Fruit fly (Drosophila melanogaster) whole organism, embryonic: Measurements from ENCODE around the gene CG7551.

Experiments
- CG10147 ChIP-seq: fragments of 200-800 bp; sonication (Bioruptor generic); optimal IDR thresholded peaks from 2 replicates; lab custom pipeline; 2019; ENCODE audit warnings: missing biosample characterization, mild to moderate bottlenecking, missing genetic modification characterization, moderate library complexity
- CG10209 ChIP-seq: fragments of 200-800 bp; sonication (Bioruptor generic); optimal IDR thresholded peaks from 3 replicates; lab custom pipeline; 2017; ENCODE audit warnings: missing biosample characterization, mild to moderate bottlenecking, missing genetic modification characterization, missing genetic modification reagents
- CG1024 ChIP-seq: fragments of 200-800 bp; sonication (Bioruptor generic); IDR thresholded peaks from 2 replicates; pipeline ENCODE4 v1.3.6; 2022; ENCODE audit warnings: missing biosample characterization, missing genetic modification characterization
- CG10267 ChIP-seq: fragments of 200-800 bp; sonication (Bioruptor generic); optimal IDR thresholded peaks from 2 replicates; lab custom pipeline; 2018; ENCODE audit warnings: missing biosample characterization, mild to moderate bottlenecking, missing genetic modification characterization, moderate library complexity
- CG10462 ChIP-seq: fragments of 200-800 bp; sonication (Bioruptor generic); optimal IDR thresholded peaks from 2 replicates; lab custom pipeline; 2016; ENCODE audit warnings: missing biosample characterization, missing genetic modification characterization
- CG11093 ChIP-seq: fragments of 200-800 bp; sonication (Bioruptor generic); IDR thresholded peaks from 3 replicates; pipeline ENCODE4 v1.3.6; 2022; ENCODE audit warnings: missing biosample characterization, missing genetic modification characterization
- CG12659 ChIP-seq: fragments of 200-800 bp; sonication (Bioruptor generic); optimal IDR thresholded peaks from 3 replicates; lab custom pipeline; 2017; ENCODE audit warnings: mild to moderate bottlenecking, missing biosample characterization, missing genetic modification reagents, missing genetic modification characterization
- CG13123 ChIP-seq: fragments of 200-800 bp; sonication (Bioruptor generic); optimal IDR thresholded peaks from 2 replicates; lab custom pipeline; 2016; ENCODE audit warnings: missing biosample characterization, missing genetic modification characterization
- CG14014 ChIP-seq: fragments of 200-800 bp; sonication (Bioruptor generic); IDR thresholded peaks from 2 replicates; pipeline ENCODE4 v1.3.6; 2022; ENCODE audit warnings: missing biosample characterization, missing genetic modification characterization
- CG14667 ChIP-seq: fragments of 200-800 bp; sonication (Bioruptor generic); IDR thresholded peaks from 2 replicates; pipeline ENCODE4 v1.3.6; 2022; ENCODE audit warnings: missing biosample characterization, missing genetic modification characterization
- CG1602 ChIP-seq: fragments of 200-800 bp; sonication (Bioruptor generic); optimal IDR thresholded peaks from 3 replicates; lab custom pipeline; 2016; ENCODE audit warnings: missing biosample characterization, missing genetic modification characterization
- CG17328 ChIP-seq: fragments of 200-800 bp; sonication (Bioruptor generic); IDR thresholded peaks from 2 replicates; pipeline ENCODE4 v1.3.6; 2022; ENCODE audit warnings: missing biosample characterization, missing genetic modification characterization
- CG18262 ChIP-seq: fragments of 200-800 bp; optimal IDR thresholded peaks from 3 replicates; lab custom pipeline; 2019; ENCODE audit warnings: missing biosample characterization, mild to moderate bottlenecking, missing genetic modification characterization, moderate library complexity
- CG32532 ChIP-seq: fragments of 200-800 bp; sonication (Bioruptor generic); IDR thresholded peaks from 2 replicates; pipeline ENCODE4 v1.3.6; 2022; ENCODE audit warnings: missing biosample characterization, missing genetic modification characterization
- CG33557 ChIP-seq: fragments of 200-800 bp; sonication (Bioruptor generic); optimal IDR thresholded peaks from 2 replicates; lab custom pipeline; 2019; ENCODE audit warnings: missing biosample characterization, mild to moderate bottlenecking, missing genetic modification characterization, moderate library complexity
- CG3847 ChIP-seq: fragments of 200-800 bp; sonication (Bioruptor generic); IDR thresholded peaks from 2 replicates; pipeline ENCODE4 v1.3.6; 2022; ENCODE audit warnings: missing biosample characterization, missing genetic modification characterization
- CG6254 ChIP-seq: fragments of 200-800 bp; sonication (Bioruptor generic); optimal IDR thresholded peaks from 3 replicates; lab custom pipeline; 2017; ENCODE audit warnings: mild to moderate bottlenecking, missing biosample characterization, missing genetic modification reagents, missing genetic modification characterization
- CG7745 ChIP-seq: fragments of 200-800 bp; sonication (Bioruptor generic); optimal IDR thresholded peaks from 2 replicates; lab custom pipeline; 2018; ENCODE audit warnings: missing biosample characterization, mild to moderate bottlenecking, missing genetic modification characterization, moderate library complexity
- Dip2 ChIP-seq: fragments of 200-800 bp; sonication (Bioruptor generic); IDR thresholded peaks from 2 replicates; pipeline ENCODE4 v1.3.6; 2022; ENCODE audit warnings: missing biosample characterization, missing genetic modification characterization
- Jarid2 ChIP-seq: fragments of 200-800 bp; sonication (Bioruptor generic); optimal IDR thresholded peaks from 3 replicates; lab custom pipeline; 2017; ENCODE audit warnings: mild to moderate bottlenecking, missing biosample characterization, missing genetic modification reagents, missing genetic modification characterization
- Meics ChIP-seq: fragments of 200-800 bp; sonication (Bioruptor generic); optimal IDR thresholded peaks from 2 replicates; lab custom pipeline; 2017; ENCODE audit warnings: missing biosample characterization, mild to moderate bottlenecking, missing genetic modification characterization
- NC2α ChIP-seq: fragments of 200-800 bp; sonication (Bioruptor generic); optimal IDR thresholded peaks from 2 replicates; lab custom pipeline; 2016; ENCODE audit warnings: missing biosample characterization, missing genetic modification characterization
- NK7.1 ChIP-seq: fragments of 200-800 bp; sonication (Bioruptor generic); optimal IDR thresholded peaks from 3 replicates; lab custom pipeline; 2016; ENCODE audit warnings: missing biosample characterization, missing genetic modification characterization
- Nf-YB ChIP-seq: fragments of 200-800 bp; sonication (Bioruptor generic); optimal IDR thresholded peaks from 3 replicates; lab custom pipeline; 2019; ENCODE audit warnings: missing biosample characterization, mild to moderate bottlenecking, missing genetic modification characterization, moderate library complexity
- Poxn ChIP-seq: fragments of 200-800 bp; sonication (Bioruptor generic); IDR thresholded peaks from 2 replicates; pipeline ENCODE4 v1.3.6; 2022; ENCODE audit warnings: missing biosample characterization, missing genetic modification characterization
- Sox102F ChIP-seq: fragments of 200-800 bp; sonication (Bioruptor generic); optimal IDR thresholded peaks from 2 replicates; lab custom pipeline; 2018; ENCODE audit warnings: missing biosample characterization, mild to moderate bottlenecking, missing genetic modification characterization, moderate library complexity
- Vsx1 ChIP-seq: fragments of 200-800 bp; sonication (Bioruptor generic); optimal IDR thresholded peaks from 2 replicates; lab custom pipeline; 2017; ENCODE audit warnings: missing biosample characterization, mild to moderate bottlenecking, missing genetic modification characterization, missing genetic modification reagents
- ac ChIP-seq: fragments of 200-800 bp; sonication (Bioruptor generic); optimal IDR thresholded peaks from 3 replicates; lab custom pipeline; 2017; ENCODE audit warnings: missing biosample characterization, mild to moderate bottlenecking, missing genetic modification characterization
- ase ChIP-seq: fragments of 200-800 bp; sonication (Bioruptor generic); IDR thresholded peaks from 3 replicates; pipeline ENCODE4 v1.3.6; 2022; ENCODE audit warnings: missing biosample characterization, missing genetic modification characterization
- az2 ChIP-seq: fragments of 200-800 bp; sonication (Bioruptor generic); optimal IDR thresholded peaks from 3 replicates; lab custom pipeline; 2016; ENCODE audit warnings: missing biosample characterization, missing genetic modification characterization
- br ChIP-seq: fragments of >200 bp; optimal IDR thresholded peaks from 2 replicates; lab custom pipeline; 2017
- cad ChIP-seq: fragments of >200 bp; optimal IDR thresholded peaks from 2 replicates; lab custom pipeline; 2017; ENCODE audit warnings: missing biosample characterization, missing genetic modification characterization
- cg ChIP-seq: fragments of 200-800 bp; sonication (Bioruptor generic); optimal IDR thresholded peaks from 3 replicates; lab custom pipeline; 2019; ENCODE audit warnings: missing biosample characterization, mild to moderate bottlenecking, missing genetic modification characterization, moderate library complexity
- chm ChIP-seq: fragments of 200-800 bp; sonication (Bioruptor generic); IDR thresholded peaks from 2 replicates; pipeline ENCODE4 v1.3.6; 2022; ENCODE audit warnings: missing biosample characterization, missing genetic modification characterization
- chn ChIP-seq: fragments of 200-800 bp; sonication (Bioruptor generic); optimal IDR thresholded peaks from 2 replicates; lab custom pipeline; 2016; ENCODE audit warnings: missing biosample characterization, missing genetic modification characterization
- crp ChIP-seq, 2 experiments: fragments of 200-800 bp; sonication (Bioruptor generic); optimal IDR thresholded peaks; 2 replicates in 1 of 2; 3 replicates in 1 of 2; lab custom pipeline; 2017; ENCODE audit warnings: missing biosample characterization in 2 of 2, missing genetic modification characterization in 2 of 2, mild to moderate bottlenecking in 1 of 2, moderate library complexity in 1 of 2
- danr ChIP-seq: fragments of 200-800 bp; sonication (Bioruptor generic); IDR thresholded peaks from 2 replicates; pipeline ENCODE4 v1.3.6; 2022; ENCODE audit warnings: missing biosample characterization, missing genetic modification characterization
- dm ChIP-seq: fragments of 200-800 bp; sonication (Bioruptor generic); optimal IDR thresholded peaks from 3 replicates; lab custom pipeline; 2016; ENCODE audit warnings: missing biosample characterization, missing genetic modification characterization
- dmrt11E ChIP-seq: fragments of 200-800 bp; sonication (Bioruptor generic); optimal IDR thresholded peaks from 3 replicates; lab custom pipeline; 2018; ENCODE audit warnings: missing biosample characterization, mild to moderate bottlenecking, missing genetic modification characterization, moderate library complexity
- ewg ChIP-seq: fragments of 200-800 bp; sonication (Bioruptor generic); optimal IDR thresholded peaks from 3 replicates; lab custom pipeline; 2017; ENCODE audit warnings: mild to moderate bottlenecking, missing biosample characterization, missing genetic modification reagents, missing genetic modification characterization
- eyg ChIP-seq: fragments of 200-800 bp; sonication (Bioruptor generic); optimal IDR thresholded peaks from 3 replicates; lab custom pipeline; 2016; ENCODE audit warnings: missing biosample characterization, missing genetic modification characterization
- hkb ChIP-seq, 2 experiments: fragments of 200-800 bp in 1 of 2; fragments of >200 bp in 1 of 2; sonication (Bioruptor generic) in 1 of 2; IDR thresholded peaks in 1 of 2; optimal IDR thresholded peaks in 1 of 2; 2 replicates each; pipeline versions ENCODE4 v1.3.6 to Lab custom; 2017 to 2022; ENCODE audit warnings: missing biosample characterization in 1 of 2, missing genetic modification characterization in 1 of 2
- jing ChIP-seq: fragments of 200-800 bp; sonication (Bioruptor generic); optimal IDR thresholded peaks from 2 replicates; lab custom pipeline; 2018; ENCODE audit warnings: missing biosample characterization, mild to moderate bottlenecking, missing genetic modification characterization
- kay ChIP-seq: fragments of 200-800 bp; sonication (Bioruptor generic); optimal IDR thresholded peaks from 2 replicates; lab custom pipeline; 2016; ENCODE audit warnings: missing biosample characterization, missing genetic modification characterization
- rib ChIP-seq: fragments of 200-800 bp; sonication (Bioruptor generic); IDR thresholded peaks from 2 replicates; pipeline ENCODE4 v1.3.6; 2022; ENCODE audit warnings: missing biosample characterization, missing genetic modification characterization
- salm ChIP-seq: fragments of 200-800 bp; sonication (Bioruptor generic); optimal IDR thresholded peaks from 2 replicates; lab custom pipeline; 2018; ENCODE audit warnings: missing biosample characterization, mild to moderate bottlenecking, missing genetic modification characterization
- seq ChIP-seq: fragments of 200-800 bp; sonication (Bioruptor generic); IDR thresholded peaks from 2 replicates; pipeline ENCODE4 v1.3.6; 2022; ENCODE audit warnings: missing biosample characterization, missing genetic modification characterization
- sob ChIP-seq: fragments of 200-800 bp; sonication (Bioruptor generic); IDR thresholded peaks from 2 replicates; pipeline ENCODE4 v1.3.6; 2022; ENCODE audit warnings: missing biosample characterization, missing genetic modification characterization
- usp ChIP-seq: fragments of >200 bp; optimal IDR thresholded peaks from 2 replicates; lab custom pipeline; 2017; ENCODE audit warnings: missing biosample characterization, missing genetic modification characterization

Gene CG7551

dm6 chr3L:11415382-11415781, 42.9 kb upstream of the CG7551 start (continued):
- TF ChIP-seq chn (GFP tag; lab: Kevin White, UChicago), result peak; percentile 53
- peak in 1 of 2 experiments; percentile 15 for TF ChIP-seq crp (GFP tag; optimal IDR thresholded peaks at IDR 0.05; lab: Kevin White, UChicago)
- peak; percentile 46 for TF ChIP-seq Nf-YB (GFP tag; lab: Kevin White, UChicago)
- TF ChIP-seq jing (GFP tag; lab: Kevin White, UChicago), result peak; percentile 37
- TF ChIP-seq CG1024, result peak; percentile 51; the same call in 1 of the 2 replicates
- TF ChIP-seq CG6254, result peak; percentile 87
- 0 out of 2 replicates have a peak, but pooled peaks have one; percentile 43 for TF ChIP-seq danr (GFP tag; lab: Robert Waterston, UW)
- peak; percentile 49 for TF ChIP-seq CG7745 (tag; lab: Kevin White, UChicago)
- no peak for TF ChIP-seq cg (GFP tag; lab: Kevin White, UChicago)
- TF ChIP-seq seq, result peak; percentile 67
- TF ChIP-seq CG10267 (tag; lab: Kevin White, UChicago), result peak; percentile 82
- no peak for TF ChIP-seq Dip2 (GFP tag; lab: Robert Waterston, UW)
- no peak for TF ChIP-seq usp (GFP tag; lab: Kevin White, UChicago)
- peak; percentile 75 for TF ChIP-seq az2 (GFP tag; lab: Kevin White, UChicago)
- peak; percentile 35 for TF ChIP-seq Jarid2 (GFP tag; lab: Kevin White, UChicago)
- peak; percentile 54 for TF ChIP-seq CG12659 (GFP tag; lab: Kevin White, UChicago)
- peak; percentile 32 for TF ChIP-seq CG10147 (GFP tag; lab: Kevin White, UChicago)
- TF ChIP-seq CG1602 (GFP tag; lab: Kevin White, UChicago), result peak; percentile 83
- peak; percentile 90 for TF ChIP-seq CG18262
- no peak for TF ChIP-seq rib (GFP tag; lab: Robert Waterston, UW)
- peak; percentile 74 for TF ChIP-seq Sox102F (GFP tag; lab: Kevin White, UChicago)
- peak; percentile 26; the same call in 1 of the 2 replicates for TF ChIP-seq CG3847 (GFP tag; lab: Robert Waterston, UW)
- peak; percentile 18 for TF ChIP-seq NK7.1
- TF ChIP-seq CG10209, result peak; percentile 67
- TF ChIP-seq Vsx1 (GFP tag; lab: Kevin White, UChicago), result peak; percentile 61
- TF ChIP-seq kay (GFP tag; lab: Kevin White, UChicago), result peak; percentile 56
- peak; percentile 63; the same call in 1 of the 3 replicates for TF ChIP-seq CG11093 (GFP tag; lab: Robert Waterston, UW)
- TF ChIP-seq CG10462 (GFP tag; lab: Kevin White, UChicago), result peak; percentile 40
- no peak for TF ChIP-seq dm (GFP tag; lab: Kevin White, UChicago)
- TF ChIP-seq CG17328 (GFP tag; lab: Robert Waterston, UW), result peak; percentile 94

- TF ChIP-seq salm (tag; lab: Kevin White, UChicago), result peak; percentile 71
- TF ChIP-seq CG33557 (GFP tag; lab: Kevin White, UChicago), result peak; percentile 72
- peak; percentile 71 for TF ChIP-seq CG13123
- peak; percentile 91 for TF ChIP-seq ase (GFP tag; lab: Robert Waterston, UW)
- peak; percentile 63 for TF ChIP-seq ac (GFP tag; lab: Kevin White, UChicago)
- TF ChIP-seq Meics (GFP tag; lab: Kevin White, UChicago), result no peak
- TF ChIP-seq crp (GFP tag; optimal IDR thresholded peaks at IDR 0.05; lab: Kevin White, UChicago), result peak in 1 of 2 experiments; percentile 26
- TF ChIP-seq hkb (optimal IDR thresholded peaks at IDR 0.05; lab: Kevin White, UChicago), result no peak
- peak; percentile 94 for TF ChIP-seq hkb (GFP tag; IDR thresholded peaks at IDR 0.05; lab: Robert Waterston, UW)
- TF ChIP-seq ewg (GFP tag; lab: Kevin White, UChicago), result peak; percentile 73
- peak; percentile 21; the same call in 1 of the 2 replicates for TF ChIP-seq Poxn (GFP tag; lab: Robert Waterston, UW)
- TF ChIP-seq CG14667 (GFP tag; lab: Robert Waterston, UW), result peak; percentile 87
- peak; percentile 80 for TF ChIP-seq CG32532 (GFP tag; lab: Robert Waterston, UW)
- TF ChIP-seq NC2α (GFP tag; lab: Kevin White, UChicago), result peak; percentile 63
- TF ChIP-seq cad, result no peak
- TF ChIP-seq CG14014 (GFP tag; lab: Robert Waterston, UW), result peak; percentile 76
- peak; percentile 86 for TF ChIP-seq sob
- peak; percentile 89 for TF ChIP-seq dmrt11E (tag; lab: Kevin White, UChicago)
- peak; percentile 70 for TF ChIP-seq eyg (GFP tag; lab: Kevin White, UChicago)
- TF ChIP-seq br (lab: Kevin White, UChicago), result no peak
- TF ChIP-seq chm (GFP tag; lab: Robert Waterston, UW), result peak; percentile 96
Measured at dm6 chr3L:11416495-11417272, 41.6 kb upstream of the CG7551 start.
